Worm (Caenorhabditis elegans): Measurements from ENCODE around the gene xnd-1.

Gene xnd-1

ce11 chrIII:5653692-5654105 lies 49.4 kb downstream of the xnd-1 start (continued):
- TF ChIP-seq hsf-1 (GFP tag; IDR thresholded peaks at IDR 0.05) (peak; percentile 33; the same call in 1 of the 2 replicates), pha-4 (tag; optimal IDR thresholded peaks at IDR 0.05) (no peak), athp-1 (tag; optimal IDR thresholded peaks at IDR 0.05) (peak; percentile 59), nhr-80 (tag; optimal IDR thresholded peaks at IDR 0.05) (no peak), mes-4 (tag; optimal IDR thresholded peaks at IDR 0.05) (no peak), snpc-3.4 (tag; optimal IDR thresholded peaks at IDR 0.05) (peak; percentile 97), dox-1 (GFP tag; IDR thresholded peaks at IDR 0.05) (peak; percentile 85; the same call in 1 of the 2 replicates), B0336.3 (GFP tag; IDR thresholded peaks at IDR 0.05) (peak; percentile 88), ceh-27 (GFP tag; optimal IDR thresholded peaks at IDR 0.05) (peak; percentile 13), ceh-58 (GFP tag; IDR thresholded peaks at IDR 0.05) (no peak), ccch-3 (GFP tag; optimal IDR thresholded peaks at IDR 0.05) (no peak), D2030.7 (GFP tag; IDR thresholded peaks at IDR 0.05) (peak; percentile 79), madf-3 (GFP tag; IDR thresholded peaks at IDR 0.05) (0 out of 2 replicates have a peak, but pooled peaks have one; percentile 31), snpc-4 (GFP tag; optimal IDR thresholded peaks at IDR 0.05) (peak; percentile 96), snpc-4 (tag; optimal IDR thresholded peaks at IDR 0.05) (peak; percentile 94 to 99 (median 98)), mel-28 (tag; optimal IDR thresholded peaks at IDR 0.05; ENCODE audit: borderline replicate concordance) (no peak), Y79H2A.3 (GFP tag; conservative IDR thresholded peaks at IDR 0.05) (no peak), attf-5 (GFP tag; optimal IDR thresholded peaks at IDR 0.05) (no peak), nfyb-1 (GFP tag; IDR thresholded peaks at IDR 0.05) (peak; percentile 55; the same call in 1 of the 2 replicates), rcor-1 (GFP tag; IDR thresholded peaks at IDR 0.05) (peak; percentile 71), lsl-1 (GFP tag; optimal IDR thresholded peaks at IDR 0.05) (peak; percentile 88), Y53F4B.3 (GFP tag; IDR thresholded peaks at IDR 0.05) (no peak), fkh-3 (tag; optimal IDR thresholded peaks at IDR 0.05) (no peak), egl-44 (GFP tag; IDR thresholded peaks at IDR 0.05) (0 out of 2 replicates have a peak, but pooled peaks have one; percentile 37), tbx-9 (tag; optimal IDR thresholded peaks at IDR 0.05; ENCODE audit: borderline replicate concordance) (no peak), lin-26 (GFP tag; IDR thresholded peaks at IDR 0.05) (peak; percentile 55; the same call in 1 of the 2 replicates), T26A5.8 (tag; optimal IDR thresholded peaks at IDR 0.05) (no peak), C17E4.6 (GFP tag; IDR thresholded peaks at IDR 0.05) (0 out of 2 replicates have a peak, but pooled peaks have one; percentile 9), ztf-22 (GFP tag; optimal IDR thresholded peaks at IDR 0.05) (no peak), efl-1 (GFP tag; optimal IDR thresholded peaks at IDR 0.05) (peak; percentile 34), lin-54 (GFP tag; optimal IDR thresholded peaks at IDR 0.05) (peak; percentile 88), madf-8 (GFP tag; conservative IDR thresholded peaks at IDR 0.05) (peak; percentile 54; the same call in 1 of the 2 replicates), him-1 (tag; optimal IDR thresholded peaks at IDR 0.05) (peak; percentile 95), F55B11.4 (tag; optimal IDR thresholded peaks at IDR 0.05; ENCODE audit: borderline replicate concordance, insufficient read depth) (no peak), ceh-79 (tag; optimal IDR thresholded peaks at IDR 0.05) (no peak), let-607 (tag; optimal IDR thresholded peaks at IDR 0.05) (no peak), repo-1 (tag; optimal IDR thresholded peaks at IDR 0.05) (peak; percentile 53), let-526 (GFP tag; IDR thresholded peaks at IDR 0.05) (no peak), dpff-1 (tag; optimal IDR thresholded peaks at IDR 0.05) (no peak)

ce11 chrIII:5656941-5657340 lies 52.7 kb downstream of the xnd-1 start, which contains the start of gene sdz-21:
Gene sdz-21, minus strand, starts transcription at chrIII:5657041.
- no peak for TF ChIP-seq ceh-91 (GFP tag; IDR thresholded peaks at IDR 0.05)
- TF ChIP-seq repo-1 (tag; optimal IDR thresholded peaks at IDR 0.05), result no peak
- no peak for TF ChIP-seq bed-1 (GFP tag; IDR thresholded peaks at IDR 0.05)
- TF ChIP-seq cebp-2 (GFP tag; IDR thresholded peaks at IDR 0.05), result no peak
- no peak for TF ChIP-seq attf-5 (GFP tag; optimal IDR thresholded peaks at IDR 0.05)
- TF ChIP-seq lsl-1 (GFP tag; optimal IDR thresholded peaks at IDR 0.05), result no peak
- no peak for TF ChIP-seq dox-1 (GFP tag; IDR thresholded peaks at IDR 0.05)
- TF ChIP-seq atf-7 (tag; optimal IDR thresholded peaks at IDR 0.05), result no peak
- TF ChIP-seq let-526 (GFP tag; IDR thresholded peaks at IDR 0.05), result no peak
- TF ChIP-seq F55B11.4 (tag; optimal IDR thresholded peaks at IDR 0.05; ENCODE audit: borderline replicate concordance, insufficient read depth), result no peak
- no peak for TF ChIP-seq mxl-1 (tag; optimal IDR thresholded peaks at IDR 0.05)
- TF ChIP-seq xnd-1 (tag; optimal IDR thresholded peaks at IDR 0.05), result no peak
- TF ChIP-seq ama-1 (optimal IDR thresholded peaks at IDR 0.05), result no peak
- TF ChIP-seq ama-1 (GFP tag; optimal IDR thresholded peaks at IDR 0.05), result no peak
- TF ChIP-seq madf-3 (GFP tag; IDR thresholded peaks at IDR 0.05), result no peak
- TF ChIP-seq F57C9.4 (tag; optimal IDR thresholded peaks at IDR 0.05), result no peak
- TF ChIP-seq K12H6.12 (tag; optimal IDR thresholded peaks at IDR 0.05), result no peak
- no peak for TF ChIP-seq snpc-1.3 (tag; optimal IDR thresholded peaks at IDR 0.05; ENCODE audit: insufficient read depth)
